Worm (Caenorhabditis elegans) whole organism, young adult: ENCODE results near the gene R02F11.9.

Source experiments
- ama-1 ChIP-seq, 3 experiments: fragments of 150-350 bp in 1 of 3; sonication (generic microtip) in 2 of 3; optimal IDR thresholded peaks; 2 replicates each; lab custom pipeline; 2014 to 2018; ENCODE audit warnings: missing biosample characterization in 2 of 3, missing genetic modification characterization in 2 of 3, missing genetic modification reagents in 2 of 3
- aptf-3 ChIP-seq: fragments of 200-800 bp; sonication (Bioruptor generic); IDR thresholded peaks from 2 replicates; pipeline ENCODE4 v1.3.6; 2022; ENCODE audit warnings: missing genetic modification characterization, missing compliant biosample characterization
- dpl-1 ChIP-seq: fragments of 150-350 bp; optimal IDR thresholded peaks from 2 replicates; lab custom pipeline; 2014; ENCODE audit warnings: missing biosample characterization, missing genetic modification reagents, missing genetic modification characterization
- lin-35 ChIP-seq, 3 experiments: fragments of 150-350 bp in 2 of 3; sonication (generic microtip) in 1 of 3; optimal IDR thresholded peaks; 2 replicates each; lab custom pipeline; 2014 to 2018; ENCODE audit warnings: missing biosample characterization in 3 of 3, missing genetic modification characterization in 3 of 3, missing genetic modification reagents in 3 of 3
- zfh-2 ChIP-seq: fragments of 200-800 bp; sonication (Bioruptor generic); conservative IDR thresholded peaks from 2 replicates; pipeline ENCODE4 v1.3.6; 2022; ENCODE audit warnings: missing genetic modification reagents, missing genetic modification characterization, missing compliant biosample characterization

- TF ChIP-seq zfh-2 (GFP tag; lab: Robert Waterston, UW) (no peak), ama-1 (optimal IDR thresholded peaks at IDR 0.05; lab: Kevin White, UChicago) (no peak), ama-1 (GFP tag; optimal IDR thresholded peaks at IDR 0.05; lab: Kevin White, UChicago) (no peak), dpl-1 (GFP tag; lab: Kevin White, UChicago) (no peak), aptf-3 (GFP tag; lab: Robert Waterston, UW) (no peak), lin-35 (GFP tag; optimal IDR thresholded peaks at IDR 0.05; lab: Kevin White, UChicago) (no peak)
Measured at ce11 chrV:4791569-4791968, 4.3 kb downstream of the R02F11.9 start, which contains the start of gene R02F11.11.
